Fruit fly (Drosophila melanogaster) whole organism, prepupa: ENCODE measurements around the gene emc.

Source experiments
- CG10631 ChIP-seq: fragments of 200-800 bp; sonication (Bioruptor generic); optimal IDR thresholded peaks from 2 replicates; lab custom pipeline; 2016; ENCODE audit warnings: missing biosample characterization, missing genetic modification characterization
- CG10669 ChIP-seq: fragments of 200-800 bp; sonication (Bioruptor generic); optimal IDR thresholded peaks from 3 replicates; lab custom pipeline; 2018; ENCODE audit warnings: missing biosample characterization, mild to moderate bottlenecking, missing genetic modification characterization, moderate library complexity
- CG11762 ChIP-seq: fragments of 200-800 bp; sonication (Bioruptor generic); optimal IDR thresholded peaks from 3 replicates; lab custom pipeline; 2016; ENCODE audit warnings: missing biosample characterization, missing genetic modification characterization; ENCODE audit not compliant: insufficient read depth
- CG11902 ChIP-seq: fragments of 200-800 bp; sonication (Bioruptor generic); optimal IDR thresholded peaks from 3 replicates; lab custom pipeline; 2016; ENCODE audit warnings: missing biosample characterization, missing genetic modification characterization
- CG15336 ChIP-seq: fragments of 200-800 bp; sonication (Bioruptor generic); IDR thresholded peaks from 2 replicates; pipeline ENCODE4 v1.3.6; 2022; ENCODE audit warnings: missing biosample characterization, missing genetic modification characterization
- CG1621 ChIP-seq: fragments of 200-800 bp; sonication (Bioruptor generic); optimal IDR thresholded peaks from 3 replicates; lab custom pipeline; 2018; ENCODE audit warnings: missing biosample characterization, mild to moderate bottlenecking, missing genetic modification characterization
- CG16779 ChIP-seq: fragments of 200-800 bp; sonication (Bioruptor generic); optimal IDR thresholded peaks from 3 replicates; lab custom pipeline; 2017; ENCODE audit warnings: missing biosample characterization, mild to moderate bottlenecking, missing genetic modification characterization
- CG31627 ChIP-seq: fragments of 200-800 bp; sonication (Bioruptor generic); optimal IDR thresholded peaks from 3 replicates; lab custom pipeline; 2016; ENCODE audit warnings: missing biosample characterization, missing genetic modification characterization
- CG32006 ChIP-seq: fragments of 200-800 bp; sonication (Bioruptor generic); optimal IDR thresholded peaks from 3 replicates; lab custom pipeline; 2017; ENCODE audit warnings: missing biosample characterization, mild to moderate bottlenecking, missing genetic modification characterization
- CG34406 ChIP-seq: fragments of 200-800 bp; sonication (Bioruptor generic); optimal IDR thresholded peaks from 3 replicates; lab custom pipeline; 2016; ENCODE audit warnings: missing biosample characterization, missing genetic modification characterization
- CG3919 ChIP-seq: fragments of 200-800 bp; sonication (Bioruptor generic); optimal IDR thresholded peaks from 3 replicates; lab custom pipeline; 2016; ENCODE audit warnings: missing biosample characterization, missing genetic modification characterization
- CG4318 ChIP-seq: fragments of 200-800 bp; sonication (Bioruptor generic); optimal IDR thresholded peaks from 3 replicates; lab custom pipeline; 2017; ENCODE audit warnings: missing biosample characterization, mild to moderate bottlenecking, missing genetic modification characterization
- CG6163 ChIP-seq: fragments of 200-800 bp; sonication (Bioruptor generic); IDR thresholded peaks from 3 replicates; pipeline ENCODE4 v1.3.6; 2022; ENCODE audit warnings: missing biosample characterization, missing genetic modification characterization
- CG6792 ChIP-seq: fragments of 200-800 bp; sonication (Bioruptor generic); optimal IDR thresholded peaks from 3 replicates; lab custom pipeline; 2016; ENCODE audit warnings: missing biosample characterization, missing genetic modification characterization
- CG6808 ChIP-seq: fragments of 200-800 bp; sonication (Bioruptor generic); optimal IDR thresholded peaks from 3 replicates; lab custom pipeline; 2017; ENCODE audit warnings: missing biosample characterization, missing genetic modification characterization, mild to moderate bottlenecking, moderate library complexity, missing genetic modification reagents
- CG6854 ChIP-seq: fragments of 200-800 bp; sonication (Bioruptor generic); optimal IDR thresholded peaks from 2 replicates; lab custom pipeline; 2017; ENCODE audit warnings: missing biosample characterization, mild to moderate bottlenecking, missing genetic modification characterization
- CG7368 ChIP-seq: fragments of 200-800 bp; sonication (Bioruptor generic); optimal IDR thresholded peaks from 3 replicates; lab custom pipeline; 2016; ENCODE audit warnings: missing biosample characterization, missing genetic modification characterization
- CG8119 ChIP-seq: fragments of 200-800 bp; sonication (Bioruptor generic); IDR thresholded peaks from 3 replicates; pipeline ENCODE4 v1.3.6; 2022; ENCODE audit warnings: missing biosample characterization, missing genetic modification characterization
- CG8319 ChIP-seq: fragments of 200-800 bp; sonication (Bioruptor generic); optimal IDR thresholded peaks from 3 replicates; lab custom pipeline; 2016; ENCODE audit warnings: missing biosample characterization, missing genetic modification characterization
- CG8632 ChIP-seq: fragments of 200-800 bp; sonication (Bioruptor generic); optimal IDR thresholded peaks from 3 replicates; lab custom pipeline; 2016; ENCODE audit warnings: missing biosample characterization, missing genetic modification characterization
- Eip75B ChIP-seq: fragments of 200-800 bp; sonication (Bioruptor generic); optimal IDR thresholded peaks from 3 replicates; lab custom pipeline; 2016; ENCODE audit warnings: missing biosample characterization, missing genetic modification characterization
- Eip78C ChIP-seq: fragments of 200-800 bp; sonication (Bioruptor generic); peaks from one replicate; lab custom pipeline; 2016; ENCODE audit warnings: missing biosample characterization, missing genetic modification characterization
- Gug ChIP-seq: fragments of 200-800 bp; sonication (Bioruptor generic); IDR thresholded peaks from 2 replicates; pipeline ENCODE4 v1.3.6; 2022; ENCODE audit warnings: missing biosample characterization, missing genetic modification characterization
- Hr38 ChIP-seq: sonication (Bioruptor generic); optimal IDR thresholded peaks from 2 replicates; lab custom pipeline; 2016; ENCODE audit warnings: missing biosample characterization, missing genetic modification characterization
- Hr39 ChIP-seq: fragments of 200-800 bp; sonication (Bioruptor generic); optimal IDR thresholded peaks from 2 replicates; lab custom pipeline; 2016; ENCODE audit warnings: missing biosample characterization, missing genetic modification characterization
- Hr4 ChIP-seq: fragments of 200-800 bp; sonication (Bioruptor generic); optimal IDR thresholded peaks from 3 replicates; lab custom pipeline; 2016; ENCODE audit warnings: missing biosample characterization, missing genetic modification characterization
- Met ChIP-seq: fragments of 200-800 bp; sonication (Bioruptor generic); optimal IDR thresholded peaks from 3 replicates; lab custom pipeline; 2016; ENCODE audit warnings: missing biosample characterization, missing genetic modification characterization
- Smox ChIP-seq: fragments of 200-800 bp; sonication (Bioruptor generic); optimal IDR thresholded peaks from 3 replicates; lab custom pipeline; 2016; ENCODE audit warnings: missing biosample characterization, missing genetic modification characterization
- Sox102F ChIP-seq: fragments of 200-800 bp; sonication (Bioruptor generic); optimal IDR thresholded peaks from 2 replicates; lab custom pipeline; 2016; ENCODE audit warnings: missing biosample characterization, mild to moderate bottlenecking, missing genetic modification characterization
- Sox14 ChIP-seq: fragments of 200-800 bp; sonication (Bioruptor generic); optimal IDR thresholded peaks from 3 replicates; lab custom pipeline; 2016; ENCODE audit warnings: missing biosample characterization, missing genetic modification characterization
- Sox15 ChIP-seq: fragments of 200-800 bp; sonication (Bioruptor generic); optimal IDR thresholded peaks from 3 replicates; lab custom pipeline; 2016; ENCODE audit warnings: missing biosample characterization, missing genetic modification characterization
- acj6 ChIP-seq: fragments of 200-800 bp; sonication (Bioruptor generic); optimal IDR thresholded peaks from 3 replicates; lab custom pipeline; 2016; ENCODE audit warnings: missing biosample characterization, missing genetic modification characterization
- cyc ChIP-seq: fragments of 200-800 bp; sonication (Bioruptor generic); optimal IDR thresholded peaks from 3 replicates; lab custom pipeline; 2016; ENCODE audit warnings: missing biosample characterization, missing genetic modification characterization
- dac ChIP-seq: fragments of 200-800 bp; sonication (Bioruptor generic); optimal IDR thresholded peaks from 2 replicates; lab custom pipeline; 2017; ENCODE audit warnings: missing biosample characterization, mild to moderate bottlenecking, missing genetic modification characterization
- eg ChIP-seq: fragments of 200-800 bp; sonication (Bioruptor generic); IDR thresholded peaks from 3 replicates; pipeline ENCODE4 v1.3.6; 2022; ENCODE audit warnings: missing biosample characterization, missing genetic modification characterization
- esn ChIP-seq: fragments of 200-800 bp; sonication (Bioruptor generic); optimal IDR thresholded peaks from 2 replicates; lab custom pipeline; 2016; ENCODE audit warnings: missing biosample characterization, mild to moderate bottlenecking, missing genetic modification characterization, moderate library complexity
- fd59A ChIP-seq: fragments of 200-800 bp; sonication (Bioruptor generic); optimal IDR thresholded peaks from 2 replicates; lab custom pipeline; 2017; ENCODE audit warnings: missing biosample characterization, mild to moderate bottlenecking, missing genetic modification characterization, missing genetic modification reagents
- fd85E ChIP-seq: fragments of 200-800 bp; sonication (Bioruptor generic); optimal IDR thresholded peaks from 3 replicates; lab custom pipeline; 2016; ENCODE audit warnings: missing biosample characterization, missing genetic modification characterization
- fkh ChIP-seq: fragments of 200-800 bp; sonication (Bioruptor generic); optimal IDR thresholded peaks from 3 replicates; lab custom pipeline; 2017; ENCODE audit warnings: missing biosample characterization, mild to moderate bottlenecking, missing genetic modification characterization, moderate library complexity
- net ChIP-seq: fragments of 200-800 bp; sonication (Bioruptor generic); optimal IDR thresholded peaks from 3 replicates; lab custom pipeline; 2016; ENCODE audit warnings: missing biosample characterization, missing genetic modification characterization
- pdm3 ChIP-seq: fragments of 200-800 bp; sonication (Bioruptor generic); optimal IDR thresholded peaks from 3 replicates; lab custom pipeline; 2016; ENCODE audit warnings: missing biosample characterization, missing genetic modification characterization
- spab ChIP-seq: fragments of 200-800 bp; sonication (Bioruptor generic); optimal IDR thresholded peaks from 2 replicates; lab custom pipeline; 2017; ENCODE audit warnings: missing biosample characterization, mild to moderate bottlenecking, missing genetic modification characterization, missing genetic modification reagents
- ss ChIP-seq, 2 experiments: fragments of 200-800 bp; sonication (Bioruptor generic); optimal IDR thresholded peaks; 2 replicates in 1 of 2; 3 replicates in 1 of 2; lab custom pipeline; 2017 to 2018; ENCODE audit warnings: mild to moderate bottlenecking in 2 of 2, missing biosample characterization in 2 of 2, missing genetic modification characterization in 2 of 2, moderate library complexity in 1 of 2
- svp ChIP-seq: fragments of 200-800 bp; sonication (Bioruptor generic); peaks from one replicate; lab custom pipeline; 2016; ENCODE audit warnings: missing biosample characterization, missing genetic modification characterization
- vri ChIP-seq: fragments of 200-800 bp; sonication (Bioruptor generic); optimal IDR thresholded peaks from 3 replicates; lab custom pipeline; 2016; ENCODE audit warnings: missing biosample characterization, mild to moderate bottlenecking, missing genetic modification characterization

The emc gene

DNA sequence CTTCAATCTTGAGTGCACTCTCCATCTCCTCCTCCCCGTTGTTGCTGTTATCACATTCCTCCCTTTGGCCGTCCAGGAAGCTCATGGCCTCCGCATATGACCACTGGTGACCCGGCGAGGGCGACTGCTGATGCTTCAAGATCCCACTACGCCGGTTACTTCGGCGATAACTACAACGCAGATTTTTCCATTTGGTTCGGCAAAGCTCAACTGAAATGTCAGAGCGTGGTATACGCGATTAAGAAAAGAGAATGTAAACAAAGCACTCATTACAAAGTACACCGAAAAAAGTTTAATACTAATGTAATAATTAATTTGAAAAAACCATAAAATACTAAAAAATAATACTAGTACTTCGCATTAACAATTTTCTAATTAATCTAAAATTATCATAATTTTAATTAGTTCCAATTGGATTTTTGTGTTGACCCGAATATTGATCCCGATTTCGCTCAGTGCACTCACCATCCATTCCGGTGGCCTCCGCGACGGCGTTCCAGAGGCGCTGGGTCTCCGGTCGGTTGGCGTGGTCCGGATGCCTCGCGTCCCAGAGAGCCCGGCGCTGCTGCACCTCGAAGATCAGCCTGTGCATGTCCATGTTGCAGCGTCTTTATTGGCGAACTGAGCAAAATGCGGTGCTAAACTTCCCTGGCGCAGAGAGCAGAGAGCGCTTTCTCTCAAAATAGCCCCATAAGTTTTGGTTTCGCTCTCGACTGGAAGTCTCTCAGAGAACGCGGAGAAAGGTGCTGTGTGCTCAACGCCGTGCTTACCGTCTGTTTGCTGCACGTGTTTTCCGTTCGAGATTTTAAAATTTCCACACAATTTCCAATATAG is 10.5 kb upstream of the emc start (continued):
- TF ChIP-seq CG6792 (GFP tag; lab: Kevin White, UChicago): peak; percentile 96
- peak; percentile 97 for TF ChIP-seq eg
- TF ChIP-seq Met (GFP tag; lab: Kevin White, UChicago): peak; percentile 91
- TF ChIP-seq Hr4 (GFP tag; lab: Kevin White, UChicago): peak; percentile 92
- peak; percentile 90 for TF ChIP-seq CG11902 (GFP tag; lab: Kevin White, UChicago)
- TF ChIP-seq cyc (GFP tag; lab: Kevin White, UChicago): peak; percentile 91
- TF ChIP-seq Smox: peak; percentile 92
- TF ChIP-seq vri (GFP tag; lab: Kevin White, UChicago): peak; percentile 80
- TF ChIP-seq CG10631 (GFP tag; lab: Kevin White, UChicago): peak; percentile 97
- TF ChIP-seq acj6 (GFP tag; lab: Kevin White, UChicago): peak; percentile 97
- TF ChIP-seq CG8319 (GFP tag; lab: Kevin White, UChicago): peak; percentile 96
- TF ChIP-seq CG1621 (tag; lab: Kevin White, UChicago): peak; percentile 96
- TF ChIP-seq ss (GFP tag; optimal IDR thresholded peaks at IDR 0.05; lab: Kevin White, UChicago): peak; percentile 96 to 97
- peak; percentile 98 for TF ChIP-seq CG15336 (GFP tag; lab: Robert Waterston, UW)
- TF ChIP-seq Hr38 (GFP tag; lab: Kevin White, UChicago): no peak
- TF ChIP-seq Sox14 (GFP tag; lab: Kevin White, UChicago): peak; percentile 92
- TF ChIP-seq CG3919 (GFP tag; lab: Kevin White, UChicago): peak; percentile 97
- peak; percentile 69 for TF ChIP-seq fkh
- peak; percentile 97 for TF ChIP-seq spab (GFP tag; lab: Kevin White, UChicago)
- TF ChIP-seq CG16779 (tag; lab: Kevin White, UChicago): peak; percentile 95
- peak; percentile 95 for TF ChIP-seq Eip75B (GFP tag; lab: Kevin White, UChicago)
- TF ChIP-seq dac (GFP tag; lab: Kevin White, UChicago): peak; percentile 88
- TF ChIP-seq svp (GFP tag; lab: Kevin White, UChicago): peak; percentile 98
- TF ChIP-seq CG10669 (GFP tag; lab: Kevin White, UChicago): peak; percentile 93
- TF ChIP-seq Sox15 (GFP tag; lab: Kevin White, UChicago): peak; percentile 93
- TF ChIP-seq CG8632 (GFP tag; lab: Kevin White, UChicago): peak; percentile 98
- TF ChIP-seq CG7368: peak; percentile 96
- TF ChIP-seq, all 60 proteins: peak for 59

DNA sequence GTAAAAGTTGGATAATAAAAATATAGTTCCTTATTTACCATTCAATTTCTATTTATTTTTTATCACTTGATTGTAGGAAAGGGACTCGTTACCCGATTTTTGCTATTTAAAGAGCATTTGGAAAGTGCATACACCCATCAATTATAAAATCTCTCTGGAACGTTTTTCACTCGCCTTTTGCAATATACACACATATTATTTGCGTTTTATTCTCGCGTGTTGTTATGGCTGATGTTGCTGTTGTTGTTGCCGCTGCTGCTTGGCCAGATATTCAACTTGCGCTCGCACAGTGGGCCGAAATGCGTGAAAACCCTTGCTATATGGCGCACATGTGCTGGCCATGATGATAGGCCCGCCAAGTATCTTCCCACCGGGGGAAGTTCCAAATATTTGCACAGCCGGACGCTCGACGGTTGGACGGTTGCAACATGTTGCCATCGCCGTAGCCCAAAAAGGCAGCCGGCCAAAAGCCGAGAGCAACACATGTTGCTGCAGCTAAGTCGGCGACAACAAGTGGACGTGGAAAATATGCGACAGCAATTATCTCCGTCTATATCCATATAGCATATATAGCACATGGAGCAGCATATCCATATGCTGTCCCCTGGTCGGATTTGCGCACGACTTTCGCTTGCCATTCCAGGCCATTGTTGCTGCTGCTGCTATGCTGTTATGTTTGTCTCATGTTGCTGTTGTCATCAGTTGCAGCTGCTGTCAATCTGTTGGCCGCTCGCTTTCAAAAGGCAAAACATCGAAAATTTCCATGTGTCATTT is 9.7 kb upstream of the emc start:
- TF ChIP-seq net (GFP tag; lab: Kevin White, UChicago): peak; percentile 13
- TF ChIP-seq CG8119 (GFP tag; lab: Robert Waterston, UW): no peak
- TF ChIP-seq CG4318 (GFP tag; lab: Kevin White, UChicago): peak; percentile 6
- peak; percentile 19 for TF ChIP-seq spab (GFP tag; lab: Kevin White, UChicago)
- peak; percentile 38 for TF ChIP-seq CG3919 (GFP tag; lab: Kevin White, UChicago)
- peak; percentile 87 for TF ChIP-seq Eip78C (GFP tag; lab: Kevin White, UChicago)
- TF ChIP-seq CG7368: peak; percentile 31
- TF ChIP-seq CG15336 (GFP tag; lab: Robert Waterston, UW): no peak
- TF ChIP-seq CG34406: no peak
- no peak for TF ChIP-seq CG16779 (tag; lab: Kevin White, UChicago)
- no peak for TF ChIP-seq CG8632 (GFP tag; lab: Kevin White, UChicago)
- peak; percentile 38; the same call in 2 of the 3 replicates for TF ChIP-seq eg
- TF ChIP-seq CG11762 (GFP tag; lab: Kevin White, UChicago): no peak
- no peak for TF ChIP-seq fd85E (GFP tag; lab: Kevin White, UChicago)
- peak; percentile 24 for TF ChIP-seq CG31627
- peak; percentile 13 for TF ChIP-seq fd59A (GFP tag; lab: Kevin White, UChicago)
- TF ChIP-seq Hr39 (GFP tag; lab: Kevin White, UChicago): peak; percentile 32
- peak; percentile 26 for TF ChIP-seq pdm3 (GFP tag; lab: Kevin White, UChicago)
- TF ChIP-seq esn (GFP tag; lab: Kevin White, UChicago): no peak
- no peak; the same call in 1 of the 2 replicates for TF ChIP-seq Gug
- TF ChIP-seq CG6808 (GFP tag; lab: Kevin White, UChicago): no peak
- no peak for TF ChIP-seq CG6792 (GFP tag; lab: Kevin White, UChicago)
- TF ChIP-seq cyc (GFP tag; lab: Kevin White, UChicago): no peak
- TF ChIP-seq CG32006 (GFP tag; lab: Kevin White, UChicago): peak; percentile 55
- TF ChIP-seq CG11902 (GFP tag; lab: Kevin White, UChicago): no peak
- peak; percentile 26 for TF ChIP-seq vri (GFP tag; lab: Kevin White, UChicago)
- TF ChIP-seq CG6163 (GFP tag; lab: Robert Waterston, UW): peak; percentile 63
- TF ChIP-seq CG6854 (GFP tag; lab: Kevin White, UChicago): no peak
- peak; percentile 47 for TF ChIP-seq fkh
- TF ChIP-seq Sox102F: peak; percentile 48
